Fruit fly (Drosophila melanogaster) whole organism, embryonic: ENCODE data around the gene CG42495.

Source experiments
- Ada2b ChIP-seq: fragments of 200-800 bp; sonication (Bioruptor generic); IDR thresholded peaks from 2 replicates; pipeline ENCODE4 v1.3.6; 2022; ENCODE audit warnings: missing biosample characterization, missing genetic modification characterization
- Aef1 ChIP-seq: fragments of 200-800 bp; sonication (Bioruptor generic); IDR thresholded peaks from 3 replicates; pipeline ENCODE4 v1.3.6; 2022; ENCODE audit warnings: missing biosample characterization, missing genetic modification characterization
- Awh ChIP-seq: fragments of 200-800 bp; sonication (Bioruptor generic); IDR thresholded peaks from 2 replicates; pipeline ENCODE4, ENCODE4 v1.3.6; 2022; ENCODE audit warnings: missing biosample characterization, missing genetic modification characterization
- CG10321 ChIP-seq: fragments of 200-800 bp; sonication (Bioruptor generic); IDR thresholded peaks from 2 replicates; pipeline ENCODE4 v1.3.6; 2022; ENCODE audit warnings: missing biosample characterization, missing genetic modification characterization
- CG11696 ChIP-seq: fragments of 200-800 bp; sonication (Bioruptor generic); IDR thresholded peaks from 2 replicates; pipeline ENCODE4 v1.3.6; 2022; ENCODE audit warnings: missing biosample characterization, missing genetic modification characterization
- CG12071 ChIP-seq: fragments of 200-800 bp; sonication (Bioruptor generic); optimal IDR thresholded peaks from 3 replicates; lab custom pipeline; 2018; ENCODE audit warnings: missing biosample characterization, mild to moderate bottlenecking, missing genetic modification characterization
- CG12155 ChIP-seq: fragments of 200-800 bp; sonication (Bioruptor generic); optimal IDR thresholded peaks from 3 replicates; lab custom pipeline; 2016; ENCODE audit warnings: missing biosample characterization, missing genetic modification characterization
- CG12219 ChIP-seq: fragments of 200-800 bp; sonication (Bioruptor generic); optimal IDR thresholded peaks from 3 replicates; lab custom pipeline; 2018; ENCODE audit warnings: missing biosample characterization, mild to moderate bottlenecking, missing genetic modification characterization
- CG1233 ChIP-seq: fragments of 200-800 bp; sonication (Bioruptor generic); optimal IDR thresholded peaks from 4 replicates; lab custom pipeline; 2018; ENCODE audit warnings: missing biosample characterization, mild to moderate bottlenecking, missing genetic modification characterization
- CG12659 ChIP-seq: fragments of 200-800 bp; sonication (Bioruptor generic); optimal IDR thresholded peaks from 3 replicates; lab custom pipeline; 2017; ENCODE audit warnings: mild to moderate bottlenecking, missing biosample characterization, missing genetic modification reagents, missing genetic modification characterization
- CG12942 ChIP-seq: fragments of 200-800 bp; sonication (Bioruptor generic); optimal IDR thresholded peaks from 3 replicates; lab custom pipeline; 2016; ENCODE audit warnings: missing biosample characterization, missing genetic modification characterization
- CG14860 ChIP-seq: fragments of 200-800 bp; sonication (Bioruptor generic); IDR thresholded peaks from 3 replicates; pipeline ENCODE4 v1.3.6; 2022; ENCODE audit warnings: missing biosample characterization, missing genetic modification characterization; ENCODE audit not compliant: partially characterized antibody
- CG18764 ChIP-seq: fragments of 200-800 bp; sonication (Bioruptor generic); optimal IDR thresholded peaks from 3 replicates; lab custom pipeline; 2016; ENCODE audit warnings: missing biosample characterization, missing genetic modification characterization
- CG31365 ChIP-seq: fragments of 200-800 bp; sonication (Bioruptor generic); optimal IDR thresholded peaks from 2 replicates; lab custom pipeline; 2018; ENCODE audit warnings: missing biosample characterization, mild to moderate bottlenecking, missing genetic modification characterization
- CG3726 ChIP-seq: fragments of 200-800 bp; sonication (Bioruptor generic); IDR thresholded peaks from 3 replicates; pipeline ENCODE4, ENCODE4 v1.3.6; 2022; ENCODE audit warnings: missing biosample characterization, missing genetic modification characterization
- CG5180 ChIP-seq: fragments of 200-800 bp; sonication (Bioruptor generic); optimal IDR thresholded peaks from 3 replicates; lab custom pipeline; 2017; ENCODE audit warnings: missing biosample characterization, missing genetic modification characterization, mild to moderate bottlenecking, moderate library complexity, missing genetic modification reagents
- CG6854 ChIP-seq: fragments of 200-800 bp; sonication (Bioruptor generic); optimal IDR thresholded peaks from 3 replicates; lab custom pipeline; 2017; ENCODE audit warnings: missing biosample characterization, mild to moderate bottlenecking, missing genetic modification characterization
- CG8281 ChIP-seq: fragments of 200-800 bp; sonication (Bioruptor generic); optimal IDR thresholded peaks from 2 replicates; lab custom pipeline; 2018; ENCODE audit warnings: missing biosample characterization, mild to moderate bottlenecking, missing genetic modification characterization, moderate library complexity
- CHES-1-like ChIP-seq: fragments of 200-800 bp; sonication (Bioruptor generic); optimal IDR thresholded peaks from 2 replicates; lab custom pipeline; 2016; ENCODE audit warnings: missing biosample characterization, missing genetic modification characterization
- Dip2 ChIP-seq: fragments of 200-800 bp; sonication (Bioruptor generic); IDR thresholded peaks from 2 replicates; pipeline ENCODE4 v1.3.6; 2022; ENCODE audit warnings: missing biosample characterization, missing genetic modification characterization
- H2.0 ChIP-seq: fragments of 200-800 bp; sonication (Bioruptor generic); IDR thresholded peaks from 2 replicates; pipeline ENCODE4 v1.3.6; 2022; ENCODE audit warnings: missing biosample characterization, missing genetic modification characterization
- Hand ChIP-seq: fragments of 200-800 bp; sonication (Bioruptor generic); optimal IDR thresholded peaks from 2 replicates; lab custom pipeline; 2017; ENCODE audit warnings: mild to moderate bottlenecking, missing biosample characterization, missing genetic modification reagents, missing genetic modification characterization
- HmgD ChIP-seq: fragments of 200-800 bp; sonication (Bioruptor generic); optimal IDR thresholded peaks from 3 replicates; lab custom pipeline; 2016; ENCODE audit warnings: missing biosample characterization, missing genetic modification characterization
- NFAT ChIP-seq: fragments of 200-800 bp; sonication (Bioruptor generic); IDR thresholded peaks from 2 replicates; pipeline ENCODE4 v1.3.6; 2022; ENCODE audit warnings: missing biosample characterization, missing genetic modification characterization
- Rfx ChIP-seq: fragments of 200-800 bp; sonication (Bioruptor generic); IDR thresholded peaks from 2 replicates; pipeline ENCODE4 v1.3.6; 2022; ENCODE audit warnings: missing biosample characterization, missing genetic modification characterization
- Six4 ChIP-seq: fragments of 200-800 bp; sonication (Bioruptor generic); optimal IDR thresholded peaks from 2 replicates; lab custom pipeline; 2016; ENCODE audit warnings: missing biosample characterization, missing genetic modification characterization
- Sry-δ ChIP-seq: fragments of 200-800 bp; sonication (Bioruptor generic); optimal IDR thresholded peaks from 2 replicates; lab custom pipeline; 2016; ENCODE audit warnings: missing biosample characterization, missing genetic modification characterization
- abd-A ChIP-seq: fragments of 200-800 bp; sonication (Bioruptor generic); optimal IDR thresholded peaks from 3 replicates; lab custom pipeline; 2019; ENCODE audit warnings: missing biosample characterization, mild to moderate bottlenecking, missing genetic modification characterization, moderate library complexity
- br ChIP-seq: fragments of >200 bp; optimal IDR thresholded peaks from 2 replicates; lab custom pipeline; 2017
- cad ChIP-seq: fragments of >200 bp; optimal IDR thresholded peaks from 2 replicates; lab custom pipeline; 2017; ENCODE audit warnings: missing biosample characterization, missing genetic modification characterization
- chinmo ChIP-seq: fragments of 200-800 bp; sonication (Bioruptor generic); IDR thresholded peaks from 4 replicates; pipeline ENCODE4 v1.3.6; 2022; ENCODE audit warnings: missing biosample characterization, missing genetic modification characterization; ENCODE audit not compliant: partially characterized antibody
- cwo ChIP-seq: fragments of 200-800 bp; sonication (Bioruptor generic); optimal IDR thresholded peaks from 3 replicates; lab custom pipeline; 2017; ENCODE audit warnings: missing biosample characterization, missing genetic modification characterization, mild to moderate bottlenecking, moderate library complexity, missing genetic modification reagents
- fu2 ChIP-seq: fragments of 200-800 bp; sonication (Bioruptor generic); optimal IDR thresholded peaks from 2 replicates; lab custom pipeline; 2016; ENCODE audit warnings: missing biosample characterization, missing genetic modification characterization
- hbn ChIP-seq: fragments of 200-800 bp; sonication (Bioruptor generic); IDR thresholded peaks from 2 replicates; pipeline ENCODE4 v1.3.6; 2022; ENCODE audit warnings: missing biosample characterization, missing genetic modification characterization; ENCODE audit not compliant: partially characterized antibody
- ind ChIP-seq: fragments of 200-800 bp; sonication (Bioruptor generic); optimal IDR thresholded peaks from 3 replicates; lab custom pipeline; 2016; ENCODE audit warnings: missing biosample characterization, missing genetic modification characterization
- klu ChIP-seq: fragments of 200-800 bp; sonication (Bioruptor generic); IDR thresholded peaks from 2 replicates; pipeline ENCODE4 v1.3.6; 2022; ENCODE audit warnings: missing biosample characterization, missing genetic modification characterization
- knrl ChIP-seq: fragments of 200-800 bp; sonication (Bioruptor generic); IDR thresholded peaks from 3 replicates; pipeline ENCODE4 v1.3.6; 2022; ENCODE audit warnings: missing biosample characterization, missing genetic modification characterization; ENCODE audit not compliant: partially characterized antibody
- mirr ChIP-seq: fragments of 200-800 bp; sonication (Bioruptor generic); optimal IDR thresholded peaks from 3 replicates; lab custom pipeline; 2018; ENCODE audit warnings: missing biosample characterization, mild to moderate bottlenecking, missing genetic modification characterization
- stwl ChIP-seq: fragments of 200-800 bp; sonication (Bioruptor generic); optimal IDR thresholded peaks from 3 replicates; lab custom pipeline; 2018; ENCODE audit warnings: missing biosample characterization, mild to moderate bottlenecking, missing genetic modification characterization, moderate library complexity
- ttk ChIP-seq: fragments of 200-800 bp; sonication (Bioruptor generic); IDR thresholded peaks from 2 replicates; pipeline ENCODE4 v2.1.2; 2022; ENCODE audit warnings: missing biosample characterization, missing genetic modification characterization

The CG42495 gene

DNA sequence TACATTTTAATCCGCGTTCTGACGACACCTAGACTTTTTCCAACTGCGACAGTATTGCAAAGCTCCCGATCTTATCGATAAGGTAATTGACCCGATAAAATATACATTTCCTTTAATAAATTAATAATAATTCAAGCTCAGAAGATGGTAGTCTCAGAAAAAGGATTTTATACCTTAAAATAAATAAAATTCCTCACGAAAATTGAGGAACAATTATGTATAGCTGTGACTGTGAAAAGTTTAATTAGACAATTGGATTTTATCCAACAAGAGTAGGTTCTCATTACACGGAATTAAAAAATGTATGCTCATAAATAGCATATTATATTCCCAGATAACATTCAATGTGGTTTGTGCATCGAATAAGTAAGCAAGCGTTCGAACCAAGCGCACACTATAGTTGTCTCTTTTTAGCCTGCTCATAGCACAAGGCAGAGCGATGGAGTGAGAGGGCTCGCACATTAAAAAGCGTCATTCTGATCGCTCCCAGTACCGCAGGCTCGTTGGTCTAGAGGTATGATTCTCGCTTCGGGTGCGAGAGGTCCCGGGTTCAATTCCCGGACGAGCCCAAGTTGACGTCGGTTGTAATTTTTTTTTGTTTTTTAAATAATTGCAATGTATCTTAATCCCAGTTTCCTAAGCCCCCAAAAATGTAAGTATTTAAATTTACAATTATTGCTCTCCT, 49.1 kb upstream of the CG42495 start, which contains the start of the genes CG13380 and CG4174 (continued):
- TF ChIP-seq CG12942 (GFP tag; lab: Kevin White, UChicago) (no peak), Aef1 (no peak), Ada2b (GFP tag; lab: Robert Waterston, UW) (no peak), CG14860 (GFP tag; lab: Robert Waterston, UW) (peak; percentile 92), CG31365 (tag; lab: Kevin White, UChicago) (peak; percentile 48), CG5180 (GFP tag; lab: Kevin White, UChicago) (no peak), abd-A (tag; lab: Kevin White, UChicago) (no peak), CG12155 (GFP tag; lab: Kevin White, UChicago) (no peak), klu (GFP tag; lab: Robert Waterston, UW) (no peak), br (lab: Kevin White, UChicago) (no peak), Dip2 (no peak), CG18764 (GFP tag; lab: Kevin White, UChicago) (no peak), CG12219 (no peak), CG12071 (no peak), cad (peak; percentile 48), Awh (GFP tag; lab: Robert Waterston, UW) (0 out of 2 replicates have a peak, but pooled peaks have one; percentile 15), H2.0 (no peak), Hand (GFP tag; lab: Kevin White, UChicago) (no peak), mirr (GFP tag; lab: Kevin White, UChicago) (no peak), ind (GFP tag; lab: Kevin White, UChicago) (no peak), CHES-1-like (GFP tag; lab: Kevin White, UChicago) (no peak), CG12659 (GFP tag; lab: Kevin White, UChicago) (no peak), stwl (tag; lab: Kevin White, UChicago) (peak; percentile 93), hbn (peak; percentile 54), ttk (GFP tag; lab: Robert Waterston, UW) (no peak), knrl (GFP tag; lab: Robert Waterston, UW) (peak; percentile 73), cwo (GFP tag; lab: Kevin White, UChicago) (no peak), Rfx (peak; percentile 60; the same call in 1 of the 2 replicates), NFAT (GFP tag; lab: Robert Waterston, UW) (no peak), CG1233 (GFP tag; lab: Kevin White, UChicago) (peak; percentile 21), CG8281 (tag; lab: Kevin White, UChicago) (no peak), HmgD (peak; percentile 72), fu2 (GFP tag; lab: Kevin White, UChicago) (no peak), CG3726 (GFP tag; lab: Robert Waterston, UW) (no peak), CG11696 (GFP tag; lab: Robert Waterston, UW) (no peak), CG6854 (GFP tag; lab: Kevin White, UChicago) (no peak), CG10321 (GFP tag; lab: Robert Waterston, UW) (peak; percentile 97), Sry-δ (GFP tag; lab: Kevin White, UChicago) (peak; percentile 13), Six4 (GFP tag; lab: Kevin White, UChicago) (no peak), chinmo (peak; percentile 46; the same call in 2 of the 4 replicates)
